Worm (Caenorhabditis elegans) whole organism, dauer: ENCODE results near the gene nlp-26.

Experiments
- unc-62 ChIP-seq: sonication (generic microtip); optimal IDR thresholded peaks from 2 replicates; lab custom pipeline; 2017; ENCODE audit warnings: missing biosample characterization, missing genetic modification reagents, missing genetic modification characterization

The nlp-26 gene

ce11 chrV:19613161-19613560, at the start of gene nlp-26:
nlp-26 (plus strand) TSS chrV:19613461.
- no peak for TF ChIP-seq unc-62

- no peak for TF ChIP-seq unc-62
These were observed 48.2 kb upstream of the nlp-26 start, which contains the start of gene kcnl-1 for ce11 chrV:19565082-19565481. kcnl-1 (plus strand) TSS chrV:19565382.

ce11 chrV:19570102-19570501, 43.2 kb upstream of the nlp-26 start:
- no peak for TF ChIP-seq unc-62

- TF ChIP-seq unc-62 = no peak
These were observed 33.8 kb upstream of the nlp-26 start for ce11 chrV:19579509-19579908.

- no peak for TF ChIP-seq unc-62
These were observed 31.0 kb upstream of the nlp-26 start for ce11 chrV:19582256-19582655.

ce11 chrV:19590826-19591225, 22.4 kb upstream of the nlp-26 start:
- TF ChIP-seq unc-62 = no peak

- TF ChIP-seq unc-62 = no peak
These were observed 14.2 kb upstream of the nlp-26 start for ce11 chrV:19599087-19599486.

ce11 chrV:19605415-19605814, 7.8 kb upstream of the nlp-26 start:
- no peak for TF ChIP-seq unc-62

ce11 chrV:19605880-19606279, 7.4 kb upstream of the nlp-26 start, which contains the start of gene nlp-25:
nlp-25 (plus strand) TSS chrV:19606180.
- TF ChIP-seq unc-62 = no peak

- TF ChIP-seq unc-62 = no peak
These were observed 4.6 kb upstream of the nlp-26 start for ce11 chrV:19608665-19609064.

ce11 chrV:19609194-19609593, 4.1 kb upstream of the nlp-26 start, which contains the start of gene grsp-1:
grsp-1 (plus strand) TSS chrV:19609494.
- no peak for TF ChIP-seq unc-62

- no peak for TF ChIP-seq unc-62
These were observed 3.0 kb upstream of the nlp-26 start for ce11 chrV:19610118-19610707.

ce11 chrV:19611675-19612345, 1.5 kb upstream of the nlp-26 start:
- no peak for TF ChIP-seq unc-62

- TF ChIP-seq unc-62 = no peak
These were observed 6.8 kb downstream of the nlp-26 start for ce11 chrV:19620098-19620497.

ce11 chrV:19622440-19622914, 9.2 kb downstream of the nlp-26 start, which contains the start of gene Y43F8C.3:
Y43F8C.3 (minus strand) TSS chrV:19622626.
- TF ChIP-seq unc-62 = no peak

ce11 chrV:19623523-19624312, 10.5 kb downstream of the nlp-26 start:
- TF ChIP-seq unc-62 = no peak

- TF ChIP-seq unc-62 = no peak
These were observed 11.5 kb downstream of the nlp-26 start, which contains the start of gene dyf-19 for ce11 chrV:19624749-19625148. dyf-19 (plus strand) TSS chrV:19625049.
